Worm (Caenorhabditis elegans) whole organism, late embryonic: Measurements from ENCODE around the gene Y5H2B.3.

ENCODE experiments used
- C38D4.7 ChIP-seq: fragments of 200-800 bp; sonication (Bioruptor generic); optimal IDR thresholded peaks from 2 replicates; lab custom pipeline; 2018; ENCODE audit warnings: mild to moderate bottlenecking, missing genetic modification characterization, moderate library complexity, missing compliant biosample characterization
- F13H6.1 ChIP-seq: sonication (generic microtip); optimal IDR thresholded peaks from 2 replicates; lab custom pipeline; 2016; ENCODE audit warnings: missing genetic modification characterization, missing compliant biosample characterization
- ceh-30 ChIP-seq: fragments of 150-350 bp; optimal IDR thresholded peaks from 2 replicates; lab custom pipeline; 2014; ENCODE audit warnings: missing biosample characterization, missing genetic modification characterization
- dve-1 ChIP-seq: sonication (generic microtip); optimal IDR thresholded peaks from 2 replicates; lab custom pipeline; 2017; ENCODE audit warnings: antibody characterized with exemption, mild to moderate bottlenecking, missing genetic modification characterization, missing compliant biosample characterization
- nhr-11 ChIP-seq: fragments of 150-350 bp; optimal IDR thresholded peaks from 2 replicates; lab custom pipeline; 2014; ENCODE audit warnings: missing biosample characterization, missing genetic modification characterization

- no peak for TF ChIP-seq F13H6.1 (tag; lab: Kevin White, UChicago)
- no peak for TF ChIP-seq nhr-11 (tag; lab: Kevin White, UChicago)
- TF ChIP-seq C38D4.7 (GFP tag; lab: Kevin White, UChicago): no peak
- no peak for TF ChIP-seq dve-1 (tag; lab: Kevin White, UChicago)
- TF ChIP-seq ceh-30 (tag; lab: Kevin White, UChicago): no peak
Measured at ce11 chrV:2149432-2149831, 38.7 kb upstream of the Y5H2B.3 start, which contains the start of gene C45H4.21.
